Fruit fly (Drosophila melanogaster) whole organism, embryonic: ENCODE measurements around the gene Dic4.

Experiments
- Abd-B ChIP-seq: fragments of 200-800 bp; sonication (Bioruptor generic); optimal IDR thresholded peaks from 2 replicates; lab custom pipeline; 2018; ENCODE audit warnings: missing biosample characterization, mild to moderate bottlenecking, missing genetic modification characterization, moderate library complexity
- Atf3 ChIP-seq: fragments of 200-800 bp; sonication (Bioruptor generic); optimal IDR thresholded peaks from 3 replicates; lab custom pipeline; 2016; ENCODE audit warnings: missing biosample characterization, missing genetic modification characterization
- CG11456 ChIP-seq: fragments of 200-800 bp; sonication (Bioruptor generic); IDR thresholded peaks from 3 replicates; pipeline ENCODE4 v1.3.6; 2022; ENCODE audit warnings: missing biosample characterization, missing genetic modification characterization
- CG11504 ChIP-seq: fragments of 200-800 bp; sonication (Bioruptor generic); optimal IDR thresholded peaks from 3 replicates; lab custom pipeline; 2019; ENCODE audit warnings: missing biosample characterization, mild to moderate bottlenecking, missing genetic modification characterization, moderate library complexity
- CG11560 ChIP-seq: fragments of 200-800 bp; sonication (Bioruptor generic); IDR thresholded peaks from 3 replicates; pipeline ENCODE4 v1.3.6; 2022; ENCODE audit warnings: missing biosample characterization, missing genetic modification characterization
- CG15011 ChIP-seq: fragments of 200-800 bp; sonication (Bioruptor generic); optimal IDR thresholded peaks from 3 replicates; lab custom pipeline; 2018; ENCODE audit warnings: missing biosample characterization, mild to moderate bottlenecking, missing genetic modification characterization
- CG16779 ChIP-seq: fragments of 200-800 bp; sonication (Bioruptor generic); IDR thresholded peaks from 2 replicates; pipeline ENCODE4 v1.3.6; 2022; ENCODE audit warnings: missing biosample characterization, missing genetic modification characterization
- CG17612 ChIP-seq: fragments of 200-800 bp; sonication (Bioruptor generic); IDR thresholded peaks from 2 replicates; pipeline ENCODE4 v1.3.6; 2022; ENCODE audit warnings: missing biosample characterization, missing genetic modification characterization
- CG18476 ChIP-seq: fragments of 200-800 bp; sonication (Bioruptor generic); optimal IDR thresholded peaks from 2 replicates; lab custom pipeline; 2016; ENCODE audit warnings: missing biosample characterization, mild to moderate bottlenecking, missing genetic modification characterization
- CG18619 ChIP-seq: fragments of 200-800 bp; sonication (Bioruptor generic); optimal IDR thresholded peaks from 3 replicates; lab custom pipeline; 2017; ENCODE audit warnings: missing biosample characterization, mild to moderate bottlenecking, missing genetic modification characterization
- CG18764 ChIP-seq: fragments of 200-800 bp; sonication (Bioruptor generic); optimal IDR thresholded peaks from 3 replicates; lab custom pipeline; 2016; ENCODE audit warnings: missing biosample characterization, missing genetic modification characterization
- CG3847 ChIP-seq: fragments of 200-800 bp; sonication (Bioruptor generic); IDR thresholded peaks from 2 replicates; pipeline ENCODE4 v1.3.6; 2022; ENCODE audit warnings: missing biosample characterization, missing genetic modification characterization
- CG4360 ChIP-seq: fragments of 200-800 bp; sonication (Bioruptor generic); IDR thresholded peaks from 2 replicates; pipeline ENCODE4 v1.3.6; 2022; ENCODE audit warnings: missing biosample characterization, missing genetic modification characterization
- CG4424 ChIP-seq: fragments of 200-800 bp; sonication (Bioruptor generic); optimal IDR thresholded peaks from 3 replicates; lab custom pipeline; 2016; ENCODE audit warnings: missing biosample characterization, missing genetic modification characterization
- CG4730 ChIP-seq: fragments of 200-800 bp; sonication (Bioruptor generic); IDR thresholded peaks from 2 replicates; pipeline ENCODE4 v1.3.6; 2022; ENCODE audit warnings: missing biosample characterization, missing genetic modification characterization
- CG6654 ChIP-seq: fragments of 200-800 bp; sonication (Bioruptor generic); optimal IDR thresholded peaks from 2 replicates; lab custom pipeline; 2017; ENCODE audit warnings: missing biosample characterization, mild to moderate bottlenecking, missing genetic modification characterization
- CG7271 ChIP-seq: fragments of 200-800 bp; sonication (Bioruptor generic); optimal IDR thresholded peaks from 2 replicates; lab custom pipeline; 2018; ENCODE audit warnings: missing biosample characterization, mild to moderate bottlenecking, missing genetic modification characterization, moderate library complexity
- CG7786 ChIP-seq: fragments of 200-800 bp; sonication (Bioruptor generic); optimal IDR thresholded peaks from 2 replicates; lab custom pipeline; 2016; ENCODE audit warnings: missing biosample characterization, missing genetic modification characterization
- CG7987 ChIP-seq: fragments of 200-800 bp; sonication (Bioruptor generic); optimal IDR thresholded peaks from 2 replicates; lab custom pipeline; 2018; ENCODE audit warnings: missing biosample characterization, mild to moderate bottlenecking, missing genetic modification characterization, moderate library complexity
- CG8281 ChIP-seq: fragments of 200-800 bp; sonication (Bioruptor generic); optimal IDR thresholded peaks from 2 replicates; lab custom pipeline; 2018; ENCODE audit warnings: missing biosample characterization, mild to moderate bottlenecking, missing genetic modification characterization, moderate library complexity
- CG8290 ChIP-seq, 3 experiments: fragments of 200-800 bp; sonication (Bioruptor generic); optimal IDR thresholded peaks; 2 replicates each; lab custom pipeline; 2016 to 2019; ENCODE audit warnings: missing biosample characterization in 3 of 3, missing genetic modification characterization in 3 of 3, mild to moderate bottlenecking in 2 of 3, moderate library complexity in 1 of 3
- Dref ChIP-seq: fragments of 200-800 bp; sonication (Bioruptor generic); IDR thresholded peaks from 2 replicates; pipeline ENCODE4 v1.3.6; 2022; ENCODE audit warnings: missing biosample characterization, missing genetic modification characterization
- Fer1 ChIP-seq: fragments of 200-800 bp; sonication (Bioruptor generic); optimal IDR thresholded peaks from 2 replicates; lab custom pipeline; 2017; ENCODE audit warnings: missing biosample characterization, mild to moderate bottlenecking, missing genetic modification characterization
- HLH4C ChIP-seq: fragments of 200-800 bp; sonication (Bioruptor generic); IDR thresholded peaks from 3 replicates; pipeline ENCODE4 v1.3.6; 2022; ENCODE audit warnings: missing biosample characterization, missing genetic modification characterization; ENCODE audit not compliant: partially characterized antibody
- HLHmδ ChIP-seq: fragments of 200-800 bp; sonication (Bioruptor generic); optimal IDR thresholded peaks from 2 replicates; lab custom pipeline; 2018; ENCODE audit warnings: missing biosample characterization, mild to moderate bottlenecking, missing genetic modification characterization, moderate library complexity
- Hey ChIP-seq: fragments of 200-800 bp; sonication (Bioruptor generic); optimal IDR thresholded peaks from 3 replicates; lab custom pipeline; 2018; ENCODE audit warnings: missing biosample characterization, mild to moderate bottlenecking, missing genetic modification characterization
- HmgD ChIP-seq: fragments of 200-800 bp; sonication (Bioruptor generic); optimal IDR thresholded peaks from 3 replicates; lab custom pipeline; 2016; ENCODE audit warnings: missing biosample characterization, missing genetic modification characterization
- Hmr ChIP-seq: fragments of 200-800 bp; sonication (Bioruptor generic); optimal IDR thresholded peaks from 3 replicates; lab custom pipeline; 2017; ENCODE audit warnings: mild to moderate bottlenecking, missing biosample characterization, missing genetic modification reagents, missing genetic modification characterization
- Mes4 ChIP-seq: fragments of 200-800 bp; sonication (Bioruptor generic); optimal IDR thresholded peaks from 2 replicates; lab custom pipeline; 2016; ENCODE audit warnings: missing biosample characterization, missing genetic modification characterization
- PHDP ChIP-seq: fragments of 200-800 bp; sonication (Bioruptor generic); optimal IDR thresholded peaks from 3 replicates; lab custom pipeline; 2018; ENCODE audit warnings: missing biosample characterization, mild to moderate bottlenecking, missing genetic modification characterization, moderate library complexity
- crc ChIP-seq: fragments of 200-800 bp; sonication (Bioruptor generic); optimal IDR thresholded peaks from 2 replicates; lab custom pipeline; 2016; ENCODE audit warnings: missing biosample characterization, missing genetic modification characterization
- emc ChIP-seq: fragments of 200-800 bp; sonication (Bioruptor generic); optimal IDR thresholded peaks from 2 replicates; lab custom pipeline; 2016; ENCODE audit warnings: missing biosample characterization, missing genetic modification characterization
- en ChIP-seq: fragments of 200-800 bp; sonication (Bioruptor generic); optimal IDR thresholded peaks from 2 replicates; lab custom pipeline; 2016; ENCODE audit warnings: missing biosample characterization, missing genetic modification characterization
- esg ChIP-seq: fragments of 200-800 bp; sonication (Bioruptor generic); conservative IDR thresholded peaks from 2 replicates; pipeline ENCODE4 v1.3.6; 2022; ENCODE audit warnings: missing biosample characterization, missing genetic modification characterization
- eyg ChIP-seq: fragments of 200-800 bp; sonication (Bioruptor generic); optimal IDR thresholded peaks from 3 replicates; lab custom pipeline; 2016; ENCODE audit warnings: missing biosample characterization, missing genetic modification characterization
- gfzf ChIP-seq: fragments of 200-800 bp; sonication (Bioruptor generic); optimal IDR thresholded peaks from 2 replicates; lab custom pipeline; 2016; ENCODE audit warnings: missing biosample characterization, mild to moderate bottlenecking, missing genetic modification characterization, moderate library complexity
- grau ChIP-seq: fragments of 200-800 bp; optimal IDR thresholded peaks from 3 replicates; lab custom pipeline; 2019; ENCODE audit warnings: missing biosample characterization, mild to moderate bottlenecking, missing genetic modification characterization, moderate library complexity
- gsb ChIP-seq: fragments of 200-800 bp; sonication (Bioruptor generic); IDR thresholded peaks from 2 replicates; pipeline ENCODE4 v1.3.6; 2022; ENCODE audit warnings: missing biosample characterization, missing genetic modification characterization
- gsb-n ChIP-seq: fragments of 200-800 bp; sonication (Bioruptor generic); optimal IDR thresholded peaks from 3 replicates; lab custom pipeline; 2018; ENCODE audit warnings: missing biosample characterization, mild to moderate bottlenecking, missing genetic modification characterization
- h ChIP-seq: fragments of >200 bp; optimal IDR thresholded peaks from 2 replicates; lab custom pipeline; 2017
- lov ChIP-seq, 2 experiments: fragments of 200-800 bp in 1 of 2; fragments of >200 bp in 1 of 2; sonication (Bioruptor generic) in 1 of 2; IDR thresholded peaks in 1 of 2; optimal IDR thresholded peaks in 1 of 2; 2 replicates in 1 of 2; 3 replicates in 1 of 2; pipeline versions ENCODE4 v1.3.6 to Lab custom; 2017 to 2022; ENCODE audit warnings: missing biosample characterization in 1 of 2, missing genetic modification characterization in 1 of 2
- luna ChIP-seq: fragments of 200-800 bp; sonication (Bioruptor generic); optimal IDR thresholded peaks from 2 replicates; lab custom pipeline; 2016; ENCODE audit warnings: missing biosample characterization, missing genetic modification characterization
- nmo ChIP-seq: fragments of 200-800 bp; sonication (Bioruptor generic); optimal IDR thresholded peaks from 2 replicates; lab custom pipeline; 2018; ENCODE audit warnings: missing biosample characterization, mild to moderate bottlenecking, missing genetic modification characterization, moderate library complexity
- nom ChIP-seq: fragments of 200-800 bp; sonication (Bioruptor generic); optimal IDR thresholded peaks from 2 replicates; lab custom pipeline; 2017; ENCODE audit warnings: missing biosample characterization, missing genetic modification characterization, mild to moderate bottlenecking, moderate library complexity, missing genetic modification reagents
- odd ChIP-seq: fragments of 200-800 bp; sonication (Bioruptor generic); optimal IDR thresholded peaks from 2 replicates; lab custom pipeline; 2017; ENCODE audit warnings: missing biosample characterization, mild to moderate bottlenecking, missing genetic modification characterization
- pfk ChIP-seq: fragments of 200-800 bp; sonication (Bioruptor generic); optimal IDR thresholded peaks from 2 replicates; lab custom pipeline; 2018; ENCODE audit warnings: missing biosample characterization, mild to moderate bottlenecking, missing genetic modification characterization, moderate library complexity
- sens ChIP-seq: fragments of 200-800 bp; sonication (Bioruptor generic); peaks from one replicate; lab custom pipeline; 2016; ENCODE audit warnings: missing biosample characterization, missing genetic modification characterization
- tap ChIP-seq: fragments of 200-800 bp; optimal IDR thresholded peaks from 3 replicates; lab custom pipeline; 2019; ENCODE audit warnings: missing biosample characterization, mild to moderate bottlenecking, missing genetic modification characterization, moderate library complexity
- tll ChIP-seq, 2 experiments: fragments of 200-800 bp in 1 of 2; fragments of >200 bp in 1 of 2; sonication (Bioruptor generic) in 1 of 2; optimal IDR thresholded peaks; 2 replicates each; lab custom pipeline; 2017 to 2019; ENCODE audit warnings: missing biosample characterization in 2 of 2, missing genetic modification characterization in 2 of 2, mild to moderate bottlenecking in 1 of 2, moderate library complexity in 1 of 2
- z ChIP-seq: fragments of 200-800 bp; sonication (Bioruptor generic); IDR thresholded peaks from 3 replicates; pipeline ENCODE4 v1.3.6; 2022; ENCODE audit warnings: missing biosample characterization, missing genetic modification characterization

The Dic4 gene

dm6 chr3L:18675363-18675866, 22.8 kb downstream of the Dic4 start, which contains the start of the genes GNBP2 and GNBP1 (continued):
- TF ChIP-seq eyg (GFP tag; lab: Kevin White, UChicago) (no peak), CG11456 (GFP tag; lab: Robert Waterston, UW) (no peak), z (no peak), emc (GFP tag; lab: Kevin White, UChicago) (no peak), Dref (no peak), gfzf (GFP tag; lab: Kevin White, UChicago) (no peak), CG4730 (GFP tag; lab: Robert Waterston, UW) (peak; percentile 39), CG6654 (no peak), lov (optimal IDR thresholded peaks at IDR 0.05; lab: Kevin White, UChicago) (no peak), lov (GFP tag; IDR thresholded peaks at IDR 0.05; lab: Robert Waterston, UW) (no peak), CG4360 (no peak), esg (GFP tag; lab: Robert Waterston, UW) (no peak; the same call in 1 of the 2 replicates), HLHmδ (GFP tag; lab: Kevin White, UChicago) (no peak), tap (no peak), CG3847 (GFP tag; lab: Robert Waterston, UW) (peak; percentile 56), Hmr (GFP tag; lab: Kevin White, UChicago) (peak; percentile 57), grau (tag; lab: Kevin White, UChicago) (peak; percentile 44), gsb-n (tag; lab: Kevin White, UChicago) (peak; percentile 51), Abd-B (peak; percentile 39), Atf3 (no peak), CG7786 (GFP tag; lab: Kevin White, UChicago) (no peak), CG8290 (GFP tag; optimal IDR thresholded peaks at IDR 0.05; lab: Kevin White, UChicago) (no peak), CG8290 (tag; optimal IDR thresholded peaks at IDR 0.05; lab: Kevin White, UChicago) (no peak), Mes4 (GFP tag; lab: Kevin White, UChicago) (no peak), h (lab: Kevin White, UChicago) (no peak), gsb (peak; percentile 61; the same call in 1 of the 2 replicates), CG8281 (peak; percentile 35), CG17612 (GFP tag; lab: Robert Waterston, UW) (no peak), CG18619 (GFP tag; lab: Kevin White, UChicago) (no peak), HmgD (GFP tag; lab: Kevin White, UChicago) (no peak), en (GFP tag; lab: Kevin White, UChicago) (no peak), PHDP (peak; percentile 62), CG18476 (GFP tag; lab: Kevin White, UChicago) (peak; percentile 22), tll (GFP tag; optimal IDR thresholded peaks at IDR 0.05; lab: Kevin White, UChicago) (no peak), odd (GFP tag; lab: Kevin White, UChicago) (no peak), luna (GFP tag; lab: Kevin White, UChicago) (no peak), CG18764 (GFP tag; lab: Kevin White, UChicago) (no peak), nom (peak; percentile 52), CG15011 (no peak), Fer1 (GFP tag; lab: Kevin White, UChicago) (peak; percentile 52), CG11560 (tag; lab: Robert Waterston, UW) (no peak), CG4424 (peak; percentile 39), pfk (no peak), CG11504 (tag; lab: Kevin White, UChicago) (peak; percentile 81), HLH4C (GFP tag; lab: Robert Waterston, UW) (no peak), crc (GFP tag; lab: Kevin White, UChicago) (no peak), CG16779 (GFP tag; lab: Robert Waterston, UW) (no peak), nmo (GFP tag; lab: Kevin White, UChicago) (peak; percentile 55), CG7271 (tag; lab: Kevin White, UChicago) (no peak), sens (peak; percentile 84), CG7987 (no peak), Hey (no peak)
